Worm (Caenorhabditis elegans): ENCODE measurements around the gene ech-4.

ech-4 gene

DNA sequence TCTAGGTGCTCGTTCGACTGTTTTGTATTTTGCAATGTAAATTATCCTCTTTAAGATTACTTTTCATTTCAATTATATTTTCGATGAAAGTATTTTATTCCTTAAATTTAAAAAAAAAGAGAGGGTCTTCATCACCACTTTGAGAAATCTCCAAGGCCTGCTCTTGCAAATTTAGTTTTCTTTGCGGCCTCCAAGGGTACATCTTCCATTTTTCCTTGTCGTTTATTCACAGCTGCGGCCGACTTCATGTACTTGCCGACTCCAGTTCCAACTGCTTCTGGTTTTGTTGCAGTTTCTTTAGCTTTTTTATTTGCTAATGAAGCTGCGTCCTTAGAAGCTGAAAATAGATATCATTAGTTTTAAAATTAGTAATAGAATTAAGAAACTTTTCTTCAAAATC, 49.9 kb downstream of the ech-4 start (continued):
- TF ChIP-seq Y53F4B.3 (GFP tag; IDR thresholded peaks at IDR 0.05) = no peak
- TF ChIP-seq let-526 (GFP tag; IDR thresholded peaks at IDR 0.05) = no peak
- peak; percentile 6 for TF ChIP-seq atf-7 (tag; optimal IDR thresholded peaks at IDR 0.05)
- no peak for TF ChIP-seq F49E8.2 (tag; optimal IDR thresholded peaks at IDR 0.05; ENCODE audit: insufficient read depth)
- no peak for TF ChIP-seq ets-4 (GFP tag; optimal IDR thresholded peaks at IDR 0.05)
- peak; percentile 48 for TF ChIP-seq hrde-1 (tag; optimal IDR thresholded peaks at IDR 0.05; ENCODE audit: borderline replicate concordance)
- TF ChIP-seq madf-6 (GFP tag; IDR thresholded peaks at IDR 0.05) = peak; percentile 49; the same call in 1 of the 2 replicates
- no peak for TF ChIP-seq athp-1 (tag; optimal IDR thresholded peaks at IDR 0.05)
- TF ChIP-seq B0261.1 (tag; optimal IDR thresholded peaks at IDR 0.05) = no peak
- no peak for TF ChIP-seq nhr-27 (tag; optimal IDR thresholded peaks at IDR 0.05)
- no peak for TF ChIP-seq Y79H2A.3 (GFP tag; conservative IDR thresholded peaks at IDR 0.05)
- TF ChIP-seq snpc-3.4 (tag; optimal IDR thresholded peaks at IDR 0.05) = no peak
- TF ChIP-seq ceh-58 (GFP tag; IDR thresholded peaks at IDR 0.05) = peak; percentile 81; the same call in 1 of the 2 replicates
- no peak for TF ChIP-seq ekl-4 (GFP tag; IDR thresholded peaks at IDR 0.05)
- no peak for TF ChIP-seq ama-1 (optimal IDR thresholded peaks at IDR 0.05)
- TF ChIP-seq ama-1 (GFP tag; optimal IDR thresholded peaks at IDR 0.05) = no peak
- no peak for TF ChIP-seq tlf-1 (GFP tag; optimal IDR thresholded peaks at IDR 0.05)
- TF ChIP-seq xnd-1 (tag; optimal IDR thresholded peaks at IDR 0.05) = no peak
- no peak for TF ChIP-seq nfya-1 (tag; optimal IDR thresholded peaks at IDR 0.05; ENCODE audit: borderline replicate concordance, insufficient read depth)
- no peak for TF ChIP-seq rcor-1 (GFP tag; IDR thresholded peaks at IDR 0.05)
- TF ChIP-seq Y95B8A.8 (GFP tag; IDR thresholded peaks at IDR 0.05) = peak; percentile 13; the same call in 1 of the 2 replicates
- no peak for TF ChIP-seq bed-2 (GFP tag; IDR thresholded peaks at IDR 0.05)
- TF ChIP-seq mes-4 (tag; optimal IDR thresholded peaks at IDR 0.05) = no peak
- no peak for TF ChIP-seq repo-1 (tag; optimal IDR thresholded peaks at IDR 0.05)
- TF ChIP-seq nhr-80 (tag; optimal IDR thresholded peaks at IDR 0.05) = no peak
- TF ChIP-seq cebp-2 (GFP tag; IDR thresholded peaks at IDR 0.05) = no peak
- no peak for TF ChIP-seq fkh-3 (tag; optimal IDR thresholded peaks at IDR 0.05)
- TF ChIP-seq ztf-6 (GFP tag; IDR thresholded peaks at IDR 0.05) = no peak
- TF ChIP-seq B0336.3 (GFP tag; IDR thresholded peaks at IDR 0.05) = 0 out of 2 replicates have a peak, but pooled peaks have one; percentile 15
- TF ChIP-seq madf-3 (GFP tag; IDR thresholded peaks at IDR 0.05) = no peak
- TF ChIP-seq K11D2.4 (GFP tag; IDR thresholded peaks at IDR 0.05) = no peak
- no peak for TF ChIP-seq lsy-27 (tag; optimal IDR thresholded peaks at IDR 0.05; ENCODE audit: borderline replicate concordance, insufficient read depth)
- TF ChIP-seq nfyb-1 (GFP tag; IDR thresholded peaks at IDR 0.05) = 0 out of 2 replicates have a peak, but pooled peaks have one; percentile 20
- no peak for TF ChIP-seq dpl-1 (GFP tag; optimal IDR thresholded peaks at IDR 0.05)
- TF ChIP-seq F52B5.7 (tag; optimal IDR thresholded peaks at IDR 0.05) = no peak
- TF ChIP-seq rec-8 (tag; optimal IDR thresholded peaks at IDR 0.05) = no peak
- TF ChIP-seq aptf-3 (GFP tag; IDR thresholded peaks at IDR 0.05) = no peak
- TF ChIP-seq T07F8.4 (tag; optimal IDR thresholded peaks at IDR 0.05) = no peak
- no peak for TF ChIP-seq cebp-1 (GFP tag; IDR thresholded peaks at IDR 0.05)
- TF ChIP-seq cebp-1 (tag; optimal IDR thresholded peaks at IDR 0.05) = peak; percentile 24
- TF ChIP-seq F10E7.11 (tag; optimal IDR thresholded peaks at IDR 0.05) = no peak
- peak; percentile 42 for TF ChIP-seq F33H1.4 (GFP tag; IDR thresholded peaks at IDR 0.05)
- TF ChIP-seq ceh-100 (GFP tag; IDR thresholded peaks at IDR 0.05) = no peak
- TF ChIP-seq akir-1 (GFP tag; optimal IDR thresholded peaks at IDR 0.05) = no peak
- TF ChIP-seq ztf-28 (GFP tag; IDR thresholded peaks at IDR 0.05) = no peak
